Fruit fly (Drosophila melanogaster): Measurements from ENCODE around the gene atk.

Gene atk

dm6 chr3L:20447957-20448356, 16.7 kb downstream of the atk start (continued):
- TF ChIP-seq BEAF-32 (GFP tag; optimal IDR thresholded peaks at IDR 0.05) (no peak), br (optimal IDR thresholded peaks at IDR 0.05) (no peak), CG4617 (GFP tag; optimal IDR thresholded peaks at IDR 0.05; ENCODE audit: borderline replicate concordance) (no peak), CG8944 (GFP tag; optimal IDR thresholded peaks at IDR 0.05) (no peak), Ssrp (tag; optimal IDR thresholded peaks at IDR 0.05) (no peak), oc (tag; optimal IDR thresholded peaks at IDR 0.05) (no peak), TFAM (GFP tag; optimal IDR thresholded peaks at IDR 0.05) (no peak), pb (GFP tag; optimal IDR thresholded peaks at IDR 0.05) (no peak), NC2β (GFP tag; optimal IDR thresholded peaks at IDR 0.05) (no peak), Doc2 (GFP tag; IDR thresholded peaks at IDR 0.05) (no peak), Optix (GFP tag; IDR thresholded peaks at IDR 0.05) (no peak), twi (tag; optimal IDR thresholded peaks at IDR 0.05) (no peak), CG18764 (GFP tag; optimal IDR thresholded peaks at IDR 0.05) (no peak), CG31224 (GFP tag; IDR thresholded peaks at IDR 0.05) (no peak), CG13296 (GFP tag; optimal IDR thresholded peaks at IDR 0.05) (peak; percentile 69), B-H2 (GFP tag; optimal IDR thresholded peaks at IDR 0.05) (peak; percentile 30), psq (GFP tag; optimal IDR thresholded peaks at IDR 0.05) (no peak), fd96Cb (tag; optimal IDR thresholded peaks at IDR 0.05) (no peak), Lpt (GFP tag; optimal IDR thresholded peaks at IDR 0.05) (no peak), CG10565 (GFP tag; optimal IDR thresholded peaks at IDR 0.05) (no peak), CG1602 (GFP tag; optimal IDR thresholded peaks at IDR 0.05) (no peak), MESR4 (GFP tag; optimal IDR thresholded peaks at IDR 0.05) (no peak), CG32772 (GFP tag; IDR thresholded peaks at IDR 0.05) (no peak), Taf1 (GFP tag; IDR thresholded peaks at IDR 0.05) (no peak), Elba2 (GFP tag; optimal IDR thresholded peaks at IDR 0.05) (no peak), Lhr (GFP tag; optimal IDR thresholded peaks at IDR 0.05) (no peak), pzg (GFP tag; optimal IDR thresholded peaks at IDR 0.05) (no peak), cato (GFP tag; optimal IDR thresholded peaks at IDR 0.05; ENCODE audit: borderline replicate concordance) (no peak), YL-1 (GFP tag; optimal IDR thresholded peaks at IDR 0.05) (no peak), Hr78 (GFP tag; optimal IDR thresholded peaks at IDR 0.05) (no peak), Atf-2 (GFP tag; optimal IDR thresholded peaks at IDR 0.05) (no peak), ab (GFP tag; optimal IDR thresholded peaks at IDR 0.05) (no peak), CG9797 (GFP tag; optimal IDR thresholded peaks at IDR 0.05) (no peak), CG9876 (GFP tag; optimal IDR thresholded peaks at IDR 0.05) (no peak), ken (GFP tag; IDR thresholded peaks at IDR 0.05) (no peak), CG10959 (GFP tag; IDR thresholded peaks at IDR 0.05) (no peak), rib (GFP tag; IDR thresholded peaks at IDR 0.05) (no peak), Hr39 (optimal IDR thresholded peaks at IDR 0.05) (no peak), CG11456 (GFP tag; IDR thresholded peaks at IDR 0.05) (no peak), nerfin-1 (tag; optimal IDR thresholded peaks at IDR 0.05) (peak; percentile 21), esg (GFP tag; conservative IDR thresholded peaks at IDR 0.05) (no peak), CG30403 (GFP tag; optimal IDR thresholded peaks at IDR 0.05) (no peak), HLH4C (GFP tag; IDR thresholded peaks at IDR 0.05; ENCODE audit: partially characterized antibody) (no peak), wor (GFP tag; IDR thresholded peaks at IDR 0.05) (no peak), cwo (GFP tag; optimal IDR thresholded peaks at IDR 0.05) (no peak), Dbx (GFP tag; IDR thresholded peaks at IDR 0.05) (no peak; the same call in 2 of the 3 replicates), disco-r (GFP tag; optimal IDR thresholded peaks at IDR 0.05) (no peak), CG10209 (GFP tag; optimal IDR thresholded peaks at IDR 0.05) (peak; percentile 39), crp (GFP tag; optimal IDR thresholded peaks at IDR 0.05) (no peak), Bdp1 (GFP tag; optimal IDR thresholded peaks at IDR 0.05) (no peak), Sin3A (optimal IDR thresholded peaks at IDR 0.05) (no peak), wek (GFP tag; optimal IDR thresholded peaks at IDR 0.05) (peak; percentile 51), nom (GFP tag; optimal IDR thresholded peaks at IDR 0.05) (peak; percentile 37)
